Fruit fly (Drosophila melanogaster): Measurements from ENCODE around the gene MSBP.

- TF ChIP-seq Hr39 (GFP tag; optimal IDR thresholded peaks at IDR 0.05), result no peak
- no peak for TF ChIP-seq CG31627 (GFP tag; optimal IDR thresholded peaks at IDR 0.05)
- no peak for TF ChIP-seq CG6792 (GFP tag; optimal IDR thresholded peaks at IDR 0.05)
- TF ChIP-seq achi (GFP tag; optimal IDR thresholded peaks at IDR 0.05), result no peak
- TF ChIP-seq CG3919 (GFP tag; optimal IDR thresholded peaks at IDR 0.05), result no peak
- TF ChIP-seq Sox15 (GFP tag; optimal IDR thresholded peaks at IDR 0.05), result no peak
- no peak for TF ChIP-seq CG11294 (GFP tag; IDR thresholded peaks at IDR 0.05)
- TF ChIP-seq eg (GFP tag; IDR thresholded peaks at IDR 0.05), result no peak
These were observed 19.8 kb upstream of the MSBP start, which contains the start of gene CycD for dm6 chrX:15909564-15910284.
